Fruit fly (Drosophila melanogaster) whole organism, embryonic: Measurements from ENCODE around the gene CG10348.

ENCODE experiments used
- Atf-2 ChIP-seq: fragments of 200-800 bp; sonication (Bioruptor generic); optimal IDR thresholded peaks from 2 replicates; lab custom pipeline; 2016; ENCODE audit warnings: missing biosample characterization, missing genetic modification characterization
- C15 ChIP-seq: fragments of 200-800 bp; sonication (Bioruptor generic); IDR thresholded peaks from 3 replicates; pipeline ENCODE4 v1.3.6; 2022; ENCODE audit warnings: missing biosample characterization, missing genetic modification characterization
- CG11085 ChIP-seq: fragments of 200-800 bp; sonication (Bioruptor generic); IDR thresholded peaks from 2 replicates; pipeline ENCODE4 v1.3.6; 2022; ENCODE audit warnings: missing biosample characterization, missing genetic modification characterization
- CG11456 ChIP-seq: fragments of 200-800 bp; sonication (Bioruptor generic); IDR thresholded peaks from 3 replicates; pipeline ENCODE4 v1.3.6; 2022; ENCODE audit warnings: missing biosample characterization, missing genetic modification characterization
- CG11560 ChIP-seq: fragments of 200-800 bp; sonication (Bioruptor generic); IDR thresholded peaks from 3 replicates; pipeline ENCODE4 v1.3.6; 2022; ENCODE audit warnings: missing biosample characterization, missing genetic modification characterization
- CG11695 ChIP-seq: fragments of 200-800 bp; sonication (Bioruptor generic); IDR thresholded peaks from 3 replicates; pipeline ENCODE4 v1.3.6; 2022; ENCODE audit warnings: missing biosample characterization, missing genetic modification characterization
- CG12104 ChIP-seq: fragments of 200-800 bp; sonication (Bioruptor generic); optimal IDR thresholded peaks from 3 replicates; lab custom pipeline; 2016; ENCODE audit warnings: missing biosample characterization, missing genetic modification characterization
- CG14441 ChIP-seq: fragments of 200-800 bp; sonication (Bioruptor generic); IDR thresholded peaks from 2 replicates; pipeline ENCODE4 v1.3.6; 2022; ENCODE audit warnings: missing biosample characterization, missing genetic modification characterization
- CG14710 ChIP-seq: fragments of 200-800 bp; sonication (Bioruptor generic); optimal IDR thresholded peaks from 3 replicates; lab custom pipeline; 2019; ENCODE audit warnings: missing biosample characterization, mild to moderate bottlenecking, missing genetic modification characterization, moderate library complexity
- CG18476 ChIP-seq: fragments of 200-800 bp; sonication (Bioruptor generic); optimal IDR thresholded peaks from 2 replicates; lab custom pipeline; 2016; ENCODE audit warnings: missing biosample characterization, mild to moderate bottlenecking, missing genetic modification characterization
- CG2120 ChIP-seq: fragments of 200-800 bp; sonication (Bioruptor generic); optimal IDR thresholded peaks from 3 replicates; lab custom pipeline; 2016; ENCODE audit warnings: missing biosample characterization, missing genetic modification characterization
- CG30020 ChIP-seq: fragments of 200-800 bp; optimal IDR thresholded peaks from 2 replicates; lab custom pipeline; 2019; ENCODE audit warnings: missing biosample characterization, mild to moderate bottlenecking, missing genetic modification characterization, moderate library complexity
- CG4360 ChIP-seq: fragments of 200-800 bp; sonication (Bioruptor generic); IDR thresholded peaks from 2 replicates; pipeline ENCODE4 v1.3.6; 2022; ENCODE audit warnings: missing biosample characterization, missing genetic modification characterization
- CG5953 ChIP-seq: fragments of 200-800 bp; sonication (Bioruptor generic); IDR thresholded peaks from 2 replicates; pipeline ENCODE4 v1.3.6; 2022; ENCODE audit warnings: missing biosample characterization, missing genetic modification characterization
- CG6272 ChIP-seq: fragments of 200-800 bp; sonication (Bioruptor generic); IDR thresholded peaks from 2 replicates; pipeline ENCODE4 v1.3.6; 2022; ENCODE audit warnings: missing biosample characterization, missing genetic modification characterization
- CG8944 ChIP-seq: fragments of 200-800 bp; sonication (Bioruptor generic); optimal IDR thresholded peaks from 3 replicates; lab custom pipeline; 2016; ENCODE audit warnings: missing biosample characterization, missing genetic modification characterization
- CG9876 ChIP-seq: fragments of 200-800 bp; sonication (Bioruptor generic); optimal IDR thresholded peaks from 2 replicates; lab custom pipeline; 2016; ENCODE audit warnings: missing biosample characterization, missing genetic modification characterization
- Dip3 ChIP-seq: fragments of 200-800 bp; sonication (Bioruptor generic); optimal IDR thresholded peaks from 3 replicates; lab custom pipeline; 2016; ENCODE audit warnings: missing biosample characterization, missing genetic modification characterization
- Doc2 ChIP-seq: fragments of 200-800 bp; sonication (Bioruptor generic); IDR thresholded peaks from 2 replicates; pipeline ENCODE4 v1.3.6; 2022; ENCODE audit warnings: missing biosample characterization, missing genetic modification characterization
- E2f1 ChIP-seq: fragments of 200-800 bp; sonication (Bioruptor generic); IDR thresholded peaks from 2 replicates; pipeline ENCODE4 v1.3.6; 2022; ENCODE audit warnings: missing biosample characterization, missing genetic modification characterization
- Eip74EF ChIP-seq, 2 experiments: fragments of 200-800 bp in 1 of 2; fragments of >200 bp in 1 of 2; sonication (Bioruptor generic) in 1 of 2; optimal IDR thresholded peaks; 2 replicates each; lab custom pipeline; 2017 to 2019; ENCODE audit warnings: missing biosample characterization in 2 of 2, missing genetic modification characterization in 2 of 2, mild to moderate bottlenecking in 1 of 2, moderate library complexity in 1 of 2
- HLH54F ChIP-seq: fragments of 200-800 bp; sonication (Bioruptor generic); optimal IDR thresholded peaks from 3 replicates; lab custom pipeline; 2016; ENCODE audit warnings: missing biosample characterization, missing genetic modification characterization
- Kr ChIP-seq: fragments of 200-800 bp; sonication (Bioruptor generic); optimal IDR thresholded peaks from 2 replicates; lab custom pipeline; 2017; ENCODE audit warnings: missing biosample characterization, mild to moderate bottlenecking, missing genetic modification characterization
- Mes4 ChIP-seq: fragments of 200-800 bp; sonication (Bioruptor generic); optimal IDR thresholded peaks from 2 replicates; lab custom pipeline; 2016; ENCODE audit warnings: missing biosample characterization, missing genetic modification characterization
- Mrtf ChIP-seq: fragments of 200-800 bp; sonication (Bioruptor generic); IDR thresholded peaks from 3 replicates; pipeline ENCODE4 v1.3.6; 2022; ENCODE audit warnings: missing biosample characterization, missing genetic modification characterization
- NFAT ChIP-seq: fragments of 200-800 bp; sonication (Bioruptor generic); IDR thresholded peaks from 2 replicates; pipeline ENCODE4 v1.3.6; 2022; ENCODE audit warnings: missing biosample characterization, missing genetic modification characterization
- Rx ChIP-seq: fragments of 200-800 bp; sonication (Bioruptor generic); IDR thresholded peaks from 2 replicates; pipeline ENCODE4 v1.3.6; 2022; ENCODE audit warnings: missing biosample characterization, missing genetic modification characterization
- Side ChIP-seq: fragments of 200-800 bp; sonication (Bioruptor generic); optimal IDR thresholded peaks from 2 replicates; lab custom pipeline; 2016; ENCODE audit warnings: missing biosample characterization, missing genetic modification characterization
- Spps ChIP-seq: fragments of 200-800 bp; sonication (Bioruptor generic); optimal IDR thresholded peaks from 2 replicates; lab custom pipeline; 2018; ENCODE audit warnings: missing biosample characterization, mild to moderate bottlenecking, missing genetic modification characterization
- al ChIP-seq: fragments of 200-800 bp; sonication (Bioruptor generic); IDR thresholded peaks from 2 replicates; pipeline ENCODE4 v1.3.6; 2022; ENCODE audit warnings: missing biosample characterization, missing genetic modification characterization
- amos ChIP-seq: fragments of 200-800 bp; sonication (Bioruptor generic); IDR thresholded peaks from 2 replicates; pipeline ENCODE4 v1.3.6; 2022; ENCODE audit warnings: missing biosample characterization, missing genetic modification characterization; ENCODE audit not compliant: partially characterized antibody
- cas ChIP-seq: fragments of 200-800 bp; sonication (Bioruptor generic); IDR thresholded peaks from 2 replicates; pipeline ENCODE4 v1.3.6; 2022; ENCODE audit warnings: missing biosample characterization, missing genetic modification characterization
- caup ChIP-seq: fragments of 200-800 bp; sonication (Bioruptor generic); optimal IDR thresholded peaks from 3 replicates; lab custom pipeline; 2017; ENCODE audit warnings: missing biosample characterization, mild to moderate bottlenecking, missing genetic modification characterization, moderate library complexity; ENCODE audit not compliant: severe bottlenecking
- crp ChIP-seq, 2 experiments: fragments of 200-800 bp; sonication (Bioruptor generic); optimal IDR thresholded peaks; 2 replicates in 1 of 2; 3 replicates in 1 of 2; lab custom pipeline; 2017; ENCODE audit warnings: missing biosample characterization in 2 of 2, missing genetic modification characterization in 2 of 2, mild to moderate bottlenecking in 1 of 2, moderate library complexity in 1 of 2
- cwo ChIP-seq: fragments of 200-800 bp; sonication (Bioruptor generic); optimal IDR thresholded peaks from 3 replicates; lab custom pipeline; 2017; ENCODE audit warnings: missing biosample characterization, missing genetic modification characterization, mild to moderate bottlenecking, moderate library complexity, missing genetic modification reagents
- da ChIP-seq: fragments of 200-800 bp; sonication (Bioruptor generic); optimal IDR thresholded peaks from 2 replicates; lab custom pipeline; 2016; ENCODE audit warnings: missing biosample characterization, missing genetic modification characterization
- dm ChIP-seq: fragments of 200-800 bp; sonication (Bioruptor generic); optimal IDR thresholded peaks from 3 replicates; lab custom pipeline; 2016; ENCODE audit warnings: missing biosample characterization, missing genetic modification characterization
- eve ChIP-seq, 2 experiments: fragments of >200 bp; optimal IDR thresholded peaks; 2 replicates each; lab custom pipeline; 2017; ENCODE audit warnings: missing biosample characterization in 2 of 2, missing genetic modification characterization in 2 of 2
- fd102C ChIP-seq: fragments of 200-800 bp; sonication (Bioruptor generic); optimal IDR thresholded peaks from 2 replicates; lab custom pipeline; 2018; ENCODE audit warnings: missing biosample characterization, mild to moderate bottlenecking, missing genetic modification characterization, moderate library complexity
- fd96Cb ChIP-seq: fragments of 200-800 bp; sonication (Bioruptor generic); optimal IDR thresholded peaks from 2 replicates; lab custom pipeline; 2018; ENCODE audit warnings: missing biosample characterization, mild to moderate bottlenecking, missing genetic modification characterization, moderate library complexity
- kah ChIP-seq: fragments of 200-800 bp; sonication (Bioruptor generic); optimal IDR thresholded peaks from 2 replicates; lab custom pipeline; 2018; ENCODE audit warnings: missing biosample characterization, mild to moderate bottlenecking, missing genetic modification characterization
- lbe ChIP-seq: fragments of 200-800 bp; sonication (Bioruptor generic); optimal IDR thresholded peaks from 2 replicates; lab custom pipeline; 2016; ENCODE audit warnings: missing biosample characterization, mild to moderate bottlenecking, missing genetic modification characterization
- lola ChIP-seq, 3 experiments: fragments of >200 bp in 2 of 3; fragments of 200-800 bp in 1 of 3; sonication (Bioruptor generic) in 1 of 3; optimal IDR thresholded peaks; 2 replicates each; lab custom pipeline; 2017 to 2019; ENCODE audit warnings: missing biosample characterization in 3 of 3, missing genetic modification characterization in 3 of 3, mild to moderate bottlenecking in 1 of 3, moderate library complexity in 1 of 3
- pb ChIP-seq: fragments of 200-800 bp; sonication (Bioruptor generic); optimal IDR thresholded peaks from 3 replicates; lab custom pipeline; 2016; ENCODE audit warnings: missing biosample characterization, missing genetic modification characterization
- scrt ChIP-seq: fragments of 200-800 bp; sonication (Bioruptor generic); optimal IDR thresholded peaks from 2 replicates; lab custom pipeline; 2018; ENCODE audit warnings: missing biosample characterization, mild to moderate bottlenecking, missing genetic modification characterization, moderate library complexity
- sens ChIP-seq: fragments of 200-800 bp; sonication (Bioruptor generic); peaks from one replicate; lab custom pipeline; 2016; ENCODE audit warnings: missing biosample characterization, missing genetic modification characterization
- slbo ChIP-seq: fragments of 200-800 bp; sonication (Bioruptor generic); IDR thresholded peaks from 2 replicates; pipeline ENCODE4 v1.3.6; 2022; ENCODE audit warnings: missing biosample characterization, missing genetic modification characterization
- slp2 ChIP-seq: fragments of 200-800 bp; sonication (Bioruptor generic); optimal IDR thresholded peaks from 2 replicates; lab custom pipeline; 2016; ENCODE audit warnings: missing biosample characterization, missing genetic modification characterization
- tup ChIP-seq: fragments of 200-800 bp; sonication (Bioruptor generic); optimal IDR thresholded peaks from 2 replicates; lab custom pipeline; 2016; ENCODE audit warnings: missing biosample characterization, mild to moderate bottlenecking, missing genetic modification characterization, moderate library complexity

The CG10348 gene

dm6 chr2L:18693877-18694723 lies 38.2 kb downstream of the CG10348 start (continued):
- TF ChIP-seq CG12104 (GFP tag; lab: Kevin White, UChicago): no peak
- peak; percentile 43 to 79 for TF ChIP-seq crp (GFP tag; optimal IDR thresholded peaks at IDR 0.05; lab: Kevin White, UChicago)
- TF ChIP-seq amos: no peak; the same call in 1 of the 2 replicates
- TF ChIP-seq Eip74EF (GFP tag; optimal IDR thresholded peaks at IDR 0.05; lab: Kevin White, UChicago): peak in 1 of 2 experiments; percentile 94
- TF ChIP-seq dm: peak; percentile 66
- peak; percentile 61 for TF ChIP-seq Dip3
- TF ChIP-seq eve (GFP tag; optimal IDR thresholded peaks at IDR 0.05; lab: Kevin White, UChicago): no peak
- TF ChIP-seq caup: peak; percentile 62
- peak; percentile 48 for TF ChIP-seq CG9876
- peak; percentile 65 for TF ChIP-seq CG2120
- TF ChIP-seq CG11085 (GFP tag; lab: Robert Waterston, UW): 0 out of 2 replicates have a peak, but pooled peaks have one; percentile 38
- TF ChIP-seq cwo (GFP tag; lab: Kevin White, UChicago): peak; percentile 75
- TF ChIP-seq Doc2 (GFP tag; lab: Robert Waterston, UW): no peak
- TF ChIP-seq HLH54F: peak; percentile 53
- TF ChIP-seq lola (GFP tag; optimal IDR thresholded peaks at IDR 0.05; lab: Kevin White, UChicago): peak in 1 of 3 experiments; percentile 23
- TF ChIP-seq CG18476 (GFP tag; lab: Kevin White, UChicago): peak; percentile 15
- TF ChIP-seq Atf-2 (GFP tag; lab: Kevin White, UChicago): no peak
- TF ChIP-seq da (GFP tag; lab: Kevin White, UChicago): no peak
- TF ChIP-seq CG8944 (GFP tag; lab: Kevin White, UChicago): peak; percentile 52
- peak; percentile 59 for TF ChIP-seq CG4360 (GFP tag; lab: Robert Waterston, UW)
- peak; percentile 81 for TF ChIP-seq CG11456 (GFP tag; lab: Robert Waterston, UW)
- peak; percentile 40 for TF ChIP-seq scrt (GFP tag; lab: Kevin White, UChicago)
- peak; percentile 36; the same call in 1 of the 3 replicates for TF ChIP-seq CG11695 (GFP tag; lab: Robert Waterston, UW)
- TF ChIP-seq slbo (GFP tag; lab: Robert Waterston, UW): peak; percentile 73
- peak; percentile 19 for TF ChIP-seq pb
- TF ChIP-seq Rx (GFP tag; lab: Robert Waterston, UW): peak; percentile 52
- peak; percentile 41; the same call in 1 of the 2 replicates for TF ChIP-seq CG6272 (GFP tag; lab: Robert Waterston, UW)
- peak; percentile 36 for TF ChIP-seq slp2 (GFP tag; lab: Kevin White, UChicago)
- peak; percentile 14 for TF ChIP-seq Mes4
- TF ChIP-seq CG30020 (tag; lab: Kevin White, UChicago): no peak
- peak; percentile 55 for TF ChIP-seq E2f1 (GFP tag; lab: Robert Waterston, UW)
- no peak for TF ChIP-seq Spps (tag; lab: Kevin White, UChicago)
- TF ChIP-seq tup (GFP tag; lab: Kevin White, UChicago): no peak
- peak; percentile 23 for TF ChIP-seq fd96Cb
- no peak for TF ChIP-seq cas (GFP tag; lab: Robert Waterston, UW)
- no peak for TF ChIP-seq CG11560 (tag; lab: Robert Waterston, UW)
- no peak for TF ChIP-seq C15
- no peak for TF ChIP-seq lbe (GFP tag; lab: Kevin White, UChicago)
- TF ChIP-seq al (GFP tag; lab: Robert Waterston, UW): peak; percentile 52; the same call in 1 of the 2 replicates
- peak; percentile 93 for TF ChIP-seq sens (GFP tag; lab: Kevin White, UChicago)
- no peak for TF ChIP-seq Kr (GFP tag; lab: Kevin White, UChicago)
- peak; percentile 49 for TF ChIP-seq CG14710
- TF ChIP-seq kah: no peak
- TF ChIP-seq fd102C (GFP tag; lab: Kevin White, UChicago): no peak
- TF ChIP-seq CG14441: peak; percentile 86
- peak; percentile 55; the same call in 2 of the 3 replicates for TF ChIP-seq Mrtf
- TF ChIP-seq NFAT (GFP tag; lab: Robert Waterston, UW): peak; percentile 76
- TF ChIP-seq CG5953 (GFP tag; lab: Robert Waterston, UW): peak; percentile 49
- peak; percentile 60 for TF ChIP-seq Side (GFP tag; lab: Kevin White, UChicago)
